Fruit fly (Drosophila melanogaster) Kc167 (cell line): ENCODE data around the gene CG10602.

Source experiments
- Myc ChIP-seq: fragments of >200 bp; optimal IDR thresholded peaks from 2 replicates; lab custom pipeline; 2017; ENCODE audit warnings: missing external identifiers
- Sin3A ChIP-seq: fragments of >200 bp; optimal IDR thresholded peaks from 2 replicates; lab custom pipeline; 2018; ENCODE audit warnings: missing external identifiers
- h ChIP-seq: fragments of >200 bp; optimal IDR thresholded peaks from 3 replicates; lab custom pipeline; 2018; ENCODE audit warnings: missing external identifiers
- insv ChIP-seq: fragments of >200 bp; optimal IDR thresholded peaks from 3 replicates; lab custom pipeline; 2018; ENCODE audit warnings: missing external identifiers
- psq ChIP-seq: fragments of >200 bp; optimal IDR thresholded peaks from 2 replicates; lab custom pipeline; 2017; ENCODE audit warnings: missing external identifiers
- ttk ChIP-seq: sonication (Bioruptor generic); optimal IDR thresholded peaks from 2 replicates; lab custom pipeline; 2017; ENCODE audit warnings: missing external identifiers

DNA sequence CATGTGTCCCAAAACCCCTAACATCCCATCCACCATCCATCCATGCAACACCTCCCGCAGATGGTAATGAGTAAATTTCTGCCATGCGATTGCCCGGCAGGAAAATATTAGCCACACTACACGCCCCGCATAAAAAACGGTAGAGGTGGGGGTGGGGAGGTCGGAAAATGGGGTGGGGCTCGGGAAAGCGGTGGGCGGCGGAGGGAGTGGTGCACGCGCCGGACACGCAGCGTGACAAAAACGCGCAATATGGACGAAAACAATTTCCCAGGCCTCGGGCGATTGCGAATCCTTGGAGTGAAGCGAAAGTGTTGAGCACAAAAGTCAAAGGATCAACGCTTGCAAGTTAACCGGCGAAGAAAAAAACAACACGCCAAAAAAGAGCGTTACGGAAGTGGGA is 37.3 kb upstream of the CG10602 start:
- TF ChIP-seq psq (lab: Kevin White, UChicago) (no peak), Myc (lab: Kevin White, UChicago) (no peak), insv (lab: Kevin White, UChicago) (no peak), ttk (lab: Kevin White, UChicago) (no peak), Sin3A (lab: Kevin White, UChicago) (no peak), h (lab: Kevin White, UChicago) (no peak)
